Worm (Caenorhabditis elegans) whole organism, L3 larva: Measurements from ENCODE around the gene ent-7.

ENCODE experiments used
- ZK546.5 ChIP-seq: sonication (generic microtip); optimal IDR thresholded peaks from 2 replicates; lab custom pipeline; 2017; ENCODE audit warnings: missing biosample characterization, missing genetic modification characterization
- ama-1 ChIP-seq: fragments of 150-350 bp; optimal IDR thresholded peaks from 2 replicates; lab custom pipeline; 2018
- ceh-82 ChIP-seq: fragments of 150-350 bp; optimal IDR thresholded peaks from 2 replicates; lab custom pipeline; 2014; ENCODE audit warnings: missing biosample characterization, missing genetic modification characterization
- elt-2 ChIP-seq: sonication (generic microtip); optimal IDR thresholded peaks from 2 replicates; lab custom pipeline; 2016; ENCODE audit warnings: missing genetic modification reagents, mild to moderate bottlenecking, missing genetic modification characterization, missing compliant biosample characterization
- fkh-10 ChIP-seq: sonication (generic microtip); optimal IDR thresholded peaks from 2 replicates; lab custom pipeline; 2017; ENCODE audit warnings: missing biosample characterization, missing genetic modification reagents, missing genetic modification characterization
- jun-1 ChIP-seq: fragments of 150-350 bp; optimal IDR thresholded peaks from 2 replicates; lab custom pipeline; 2014; ENCODE audit warnings: missing biosample characterization, missing genetic modification reagents, missing genetic modification characterization
- lin-15B ChIP-seq: fragments of 150-350 bp; optimal IDR thresholded peaks from 2 replicates; lab custom pipeline; 2014; ENCODE audit warnings: missing biosample characterization, missing genetic modification characterization
- lin-39 ChIP-seq: fragments of 150-350 bp; optimal IDR thresholded peaks from 2 replicates; lab custom pipeline; 2018; ENCODE audit warnings: missing biosample characterization, missing genetic modification reagents, missing genetic modification characterization
- mdl-1 ChIP-seq: fragments of 150-350 bp; optimal IDR thresholded peaks from 2 replicates; lab custom pipeline; 2014; ENCODE audit warnings: missing biosample characterization, missing genetic modification characterization
- nhr-76 ChIP-seq: fragments of 150-350 bp; sonication (generic microtip); optimal IDR thresholded peaks from 5 replicates; lab custom pipeline; 2014; ENCODE audit warnings: missing biosample characterization, missing genetic modification characterization
- sea-2 ChIP-seq: fragments of 150-350 bp; sonication (generic microtip); optimal IDR thresholded peaks from 4 replicates; lab custom pipeline; 2014; ENCODE audit warnings: missing biosample characterization, missing genetic modification reagents, missing genetic modification characterization
- skn-1 ChIP-seq: fragments of 150-350 bp; optimal IDR thresholded peaks from 2 replicates; lab custom pipeline; 2014; ENCODE audit warnings: missing biosample characterization, missing genetic modification characterization
- unc-39 ChIP-seq: sonication (generic microtip); optimal IDR thresholded peaks from 4 replicates; lab custom pipeline; 2017; ENCODE audit warnings: missing biosample characterization, missing genetic modification characterization

ce11 chrIV:10040803-10041202, 23.7 kb downstream of the ent-7 start, which contains the start of gene dhs-31:
- TF ChIP-seq ZK546.5 = no peak
- no peak for TF ChIP-seq mdl-1
- TF ChIP-seq ama-1 (lab: Kevin White, UChicago) = no peak
- TF ChIP-seq fkh-10 (GFP tag; lab: Kevin White, UChicago) = no peak
- no peak for TF ChIP-seq sea-2 (GFP tag; lab: Kevin White, UChicago)
- no peak for TF ChIP-seq lin-39
- no peak for TF ChIP-seq unc-39 (tag; lab: Kevin White, UChicago)
- TF ChIP-seq elt-2 (tag; lab: Kevin White, UChicago) = no peak
- no peak for TF ChIP-seq nhr-76 (tag; lab: Kevin White, UChicago)
- no peak for TF ChIP-seq lin-15B (tag; lab: Kevin White, UChicago)
- no peak for TF ChIP-seq ceh-82 (tag; lab: Kevin White, UChicago)
- TF ChIP-seq jun-1 (tag; lab: Kevin White, UChicago) = no peak
- TF ChIP-seq skn-1 (tag; lab: Kevin White, UChicago) = no peak
